Fruit fly (Drosophila melanogaster) whole organism, embryonic: Measurements from ENCODE around the gene CG3632.
A peak's percentile ranks its signal among the peaks of the same experiment; 100 is the strongest.

Source experiments
- Aef1 ChIP-seq: fragments of 200-800 bp; sonication (Bioruptor generic); IDR thresholded peaks from 3 replicates; pipeline ENCODE4 v1.3.6; 2022; ENCODE audit warnings: missing biosample characterization, missing genetic modification characterization
- Antp ChIP-seq: fragments of 200-800 bp; sonication (Bioruptor generic); optimal IDR thresholded peaks from 3 replicates; lab custom pipeline; 2016; ENCODE audit warnings: missing biosample characterization, missing genetic modification characterization
- BtbVII ChIP-seq: fragments of 200-800 bp; sonication (Bioruptor generic); optimal IDR thresholded peaks from 3 replicates; lab custom pipeline; 2017; ENCODE audit warnings: missing biosample characterization, mild to moderate bottlenecking, missing genetic modification characterization
- CG10543 ChIP-seq: fragments of 200-800 bp; sonication (Bioruptor generic); optimal IDR thresholded peaks from 3 replicates; lab custom pipeline; 2017; ENCODE audit warnings: missing biosample characterization, mild to moderate bottlenecking, missing genetic modification characterization, moderate library complexity
- CG12659 ChIP-seq: fragments of 200-800 bp; sonication (Bioruptor generic); optimal IDR thresholded peaks from 3 replicates; lab custom pipeline; 2017; ENCODE audit warnings: mild to moderate bottlenecking, missing biosample characterization, missing genetic modification reagents, missing genetic modification characterization
- CG13894 ChIP-seq: fragments of 200-800 bp; sonication (Bioruptor generic); optimal IDR thresholded peaks from 3 replicates; lab custom pipeline; 2018; ENCODE audit warnings: missing biosample characterization, mild to moderate bottlenecking, missing genetic modification characterization, moderate library complexity
- CG14667 ChIP-seq: fragments of 200-800 bp; sonication (Bioruptor generic); IDR thresholded peaks from 2 replicates; pipeline ENCODE4 v1.3.6; 2022; ENCODE audit warnings: missing biosample characterization, missing genetic modification characterization
- CG14860 ChIP-seq: fragments of 200-800 bp; sonication (Bioruptor generic); IDR thresholded peaks from 3 replicates; pipeline ENCODE4 v1.3.6; 2022; ENCODE audit warnings: missing biosample characterization, missing genetic modification characterization; ENCODE audit not compliant: partially characterized antibody
- CG14965 ChIP-seq: fragments of 200-800 bp; sonication (Bioruptor generic); optimal IDR thresholded peaks from 2 replicates; lab custom pipeline; 2016; ENCODE audit warnings: missing biosample characterization, missing genetic modification characterization, borderline replicate concordance
- CG17385 ChIP-seq: fragments of 200-800 bp; sonication (Bioruptor generic); optimal IDR thresholded peaks from 3 replicates; lab custom pipeline; 2018; ENCODE audit warnings: missing biosample characterization, mild to moderate bottlenecking, missing genetic modification characterization
- CG18619 ChIP-seq: fragments of 200-800 bp; sonication (Bioruptor generic); optimal IDR thresholded peaks from 3 replicates; lab custom pipeline; 2017; ENCODE audit warnings: missing biosample characterization, mild to moderate bottlenecking, missing genetic modification characterization
- CG18764 ChIP-seq: fragments of 200-800 bp; sonication (Bioruptor generic); optimal IDR thresholded peaks from 3 replicates; lab custom pipeline; 2016; ENCODE audit warnings: missing biosample characterization, missing genetic modification characterization
- CG2199 ChIP-seq: fragments of 200-800 bp; sonication (Bioruptor generic); IDR thresholded peaks from 3 replicates; pipeline ENCODE4 v1.3.6; 2022; ENCODE audit warnings: missing biosample characterization, missing genetic modification characterization
- CG31388 ChIP-seq: fragments of 200-800 bp; sonication (Bioruptor generic); optimal IDR thresholded peaks from 2 replicates; lab custom pipeline; 2016; ENCODE audit warnings: missing biosample characterization, missing genetic modification characterization
- CG32772 ChIP-seq: fragments of 200-800 bp; sonication (Bioruptor generic); IDR thresholded peaks from 2 replicates; pipeline ENCODE4 v1.3.6; 2022; ENCODE audit warnings: missing biosample characterization, missing genetic modification characterization
- CG33557 ChIP-seq: fragments of 200-800 bp; sonication (Bioruptor generic); optimal IDR thresholded peaks from 2 replicates; lab custom pipeline; 2019; ENCODE audit warnings: missing biosample characterization, mild to moderate bottlenecking, missing genetic modification characterization, moderate library complexity
- CG4360 ChIP-seq: fragments of 200-800 bp; sonication (Bioruptor generic); IDR thresholded peaks from 2 replicates; pipeline ENCODE4 v1.3.6; 2022; ENCODE audit warnings: missing biosample characterization, missing genetic modification characterization
- CG5180 ChIP-seq: fragments of 200-800 bp; sonication (Bioruptor generic); optimal IDR thresholded peaks from 3 replicates; lab custom pipeline; 2017; ENCODE audit warnings: missing biosample characterization, missing genetic modification characterization, mild to moderate bottlenecking, moderate library complexity, missing genetic modification reagents
- CG6813 ChIP-seq: fragments of 200-800 bp; sonication (Bioruptor generic); optimal IDR thresholded peaks from 2 replicates; lab custom pipeline; 2017; ENCODE audit warnings: missing biosample characterization, missing genetic modification characterization, mild to moderate bottlenecking, moderate library complexity, missing genetic modification reagents
- CG7987 ChIP-seq: fragments of 200-800 bp; sonication (Bioruptor generic); optimal IDR thresholded peaks from 2 replicates; lab custom pipeline; 2018; ENCODE audit warnings: missing biosample characterization, mild to moderate bottlenecking, missing genetic modification characterization, moderate library complexity
- Chrac-16 ChIP-seq: fragments of 200-800 bp; sonication (Bioruptor generic); optimal IDR thresholded peaks from 3 replicates; lab custom pipeline; 2016; ENCODE audit warnings: missing biosample characterization, missing genetic modification characterization
- ERR ChIP-seq: fragments of 200-800 bp; sonication (Bioruptor generic); optimal IDR thresholded peaks from 2 replicates; lab custom pipeline; 2016; ENCODE audit warnings: missing biosample characterization, missing genetic modification characterization
- Hey ChIP-seq: fragments of 200-800 bp; sonication (Bioruptor generic); optimal IDR thresholded peaks from 3 replicates; lab custom pipeline; 2018; ENCODE audit warnings: missing biosample characterization, mild to moderate bottlenecking, missing genetic modification characterization
- Hr51 ChIP-seq, 2 experiments: fragments of 200-800 bp; sonication (Bioruptor generic); optimal IDR thresholded peaks; 2 replicates in 1 of 2; 3 replicates in 1 of 2; lab custom pipeline; 2016 to 2018; ENCODE audit warnings: missing biosample characterization in 2 of 2, missing genetic modification characterization in 2 of 2, mild to moderate bottlenecking in 1 of 2, moderate library complexity in 1 of 2
- MESR4 ChIP-seq: fragments of 200-800 bp; sonication (Bioruptor generic); optimal IDR thresholded peaks from 2 replicates; lab custom pipeline; 2018; ENCODE audit warnings: missing biosample characterization, mild to moderate bottlenecking, missing genetic modification characterization, moderate library complexity
- Meics ChIP-seq: fragments of 200-800 bp; sonication (Bioruptor generic); optimal IDR thresholded peaks from 2 replicates; lab custom pipeline; 2017; ENCODE audit warnings: missing biosample characterization, mild to moderate bottlenecking, missing genetic modification characterization
- Optix ChIP-seq: fragments of 200-800 bp; sonication (Bioruptor generic); IDR thresholded peaks from 3 replicates; pipeline ENCODE4 v1.3.6; 2022; ENCODE audit warnings: missing biosample characterization, missing genetic modification characterization
- Rx ChIP-seq: fragments of 200-800 bp; sonication (Bioruptor generic); IDR thresholded peaks from 2 replicates; pipeline ENCODE4 v1.3.6; 2022; ENCODE audit warnings: missing biosample characterization, missing genetic modification characterization
- Six4 ChIP-seq: fragments of 200-800 bp; sonication (Bioruptor generic); optimal IDR thresholded peaks from 2 replicates; lab custom pipeline; 2016; ENCODE audit warnings: missing biosample characterization, missing genetic modification characterization
- Sox100B ChIP-seq: fragments of 200-800 bp; sonication (Bioruptor generic); optimal IDR thresholded peaks from 3 replicates; lab custom pipeline; 2018; ENCODE audit warnings: missing biosample characterization, mild to moderate bottlenecking, missing genetic modification characterization
- Tbp ChIP-seq: fragments of >200 bp; optimal IDR thresholded peaks from 2 replicates; lab custom pipeline; 2018; ENCODE audit warnings: missing biosample characterization, missing genetic modification characterization
- abd-A ChIP-seq: fragments of 200-800 bp; sonication (Bioruptor generic); optimal IDR thresholded peaks from 3 replicates; lab custom pipeline; 2019; ENCODE audit warnings: missing biosample characterization, mild to moderate bottlenecking, missing genetic modification characterization, moderate library complexity
- corto ChIP-seq: fragments of 200-800 bp; sonication (Bioruptor generic); optimal IDR thresholded peaks from 2 replicates; lab custom pipeline; 2016; ENCODE audit warnings: missing biosample characterization, mild to moderate bottlenecking, missing genetic modification characterization, moderate library complexity
- croc ChIP-seq: fragments of 200-800 bp; sonication (Bioruptor generic); conservative IDR thresholded peaks from 3 replicates; pipeline ENCODE4 v1.3.6; 2022; ENCODE audit warnings: missing biosample characterization, missing genetic modification characterization
- emc ChIP-seq: fragments of 200-800 bp; sonication (Bioruptor generic); optimal IDR thresholded peaks from 2 replicates; lab custom pipeline; 2016; ENCODE audit warnings: missing biosample characterization, missing genetic modification characterization
- gfzf ChIP-seq: fragments of 200-800 bp; sonication (Bioruptor generic); optimal IDR thresholded peaks from 2 replicates; lab custom pipeline; 2016; ENCODE audit warnings: missing biosample characterization, mild to moderate bottlenecking, missing genetic modification characterization, moderate library complexity
- gro ChIP-seq: fragments of 200-800 bp; sonication (Bioruptor generic); optimal IDR thresholded peaks from 2 replicates; lab custom pipeline; 2016; ENCODE audit warnings: missing biosample characterization, missing genetic modification characterization
- hth ChIP-seq: fragments of >200 bp; optimal IDR thresholded peaks from 2 replicates; lab custom pipeline; 2017; ENCODE audit warnings: inconsistent platforms
- lilli ChIP-seq: fragments of 200-800 bp; sonication (Bioruptor generic); optimal IDR thresholded peaks from 3 replicates; lab custom pipeline; 2016; ENCODE audit warnings: missing biosample characterization, missing genetic modification characterization
- lmd ChIP-seq: fragments of 200-800 bp; sonication (Bioruptor generic); IDR thresholded peaks from 2 replicates; pipeline ENCODE4 v1.3.6; 2022; ENCODE audit warnings: missing biosample characterization, missing genetic modification characterization
- mld ChIP-seq: fragments of 200-800 bp; sonication (Bioruptor generic); IDR thresholded peaks from 3 replicates; pipeline ENCODE4 v1.3.6; 2022; ENCODE audit warnings: missing biosample characterization, missing genetic modification characterization; ENCODE audit not compliant: partially characterized antibody
- pita ChIP-seq: fragments of 200-800 bp; sonication (Bioruptor generic); optimal IDR thresholded peaks from 2 replicates; lab custom pipeline; 2017; ENCODE audit warnings: missing biosample characterization, mild to moderate bottlenecking, missing genetic modification characterization
- run ChIP-seq: fragments of 200-800 bp; sonication (Bioruptor generic); optimal IDR thresholded peaks from 3 replicates; lab custom pipeline; 2018; ENCODE audit warnings: missing biosample characterization, mild to moderate bottlenecking, missing genetic modification characterization
- schlank ChIP-seq: fragments of 200-800 bp; sonication (Bioruptor generic); optimal IDR thresholded peaks from 2 replicates; lab custom pipeline; 2018; ENCODE audit warnings: missing biosample characterization, mild to moderate bottlenecking, missing genetic modification characterization
- sens-2 ChIP-seq: fragments of 200-800 bp; sonication (Bioruptor generic); IDR thresholded peaks from 2 replicates; pipeline ENCODE4 v1.3.6; 2022; ENCODE audit warnings: missing biosample characterization, missing genetic modification characterization
- shn ChIP-seq: fragments of 200-800 bp; sonication (Bioruptor generic); optimal IDR thresholded peaks from 3 replicates; lab custom pipeline; 2016; ENCODE audit warnings: missing biosample characterization, missing genetic modification characterization
- slou ChIP-seq: fragments of 200-800 bp; sonication (Bioruptor generic); optimal IDR thresholded peaks from 3 replicates; lab custom pipeline; 2016; ENCODE audit warnings: missing biosample characterization, missing genetic modification characterization
- tap ChIP-seq: fragments of 200-800 bp; optimal IDR thresholded peaks from 3 replicates; lab custom pipeline; 2019; ENCODE audit warnings: missing biosample characterization, mild to moderate bottlenecking, missing genetic modification characterization, moderate library complexity
- twi ChIP-seq: fragments of 200-800 bp; optimal IDR thresholded peaks from 2 replicates; lab custom pipeline; 2019; ENCODE audit warnings: missing biosample characterization, mild to moderate bottlenecking, missing genetic modification characterization, moderate library complexity
- zen2 ChIP-seq: fragments of 200-800 bp; sonication (Bioruptor generic); IDR thresholded peaks from 3 replicates; pipeline ENCODE4 v1.3.6; 2022; ENCODE audit warnings: missing biosample characterization, missing genetic modification characterization; ENCODE audit not compliant: partially characterized antibody
- zf30C ChIP-seq: fragments of 200-800 bp; sonication (Bioruptor generic); optimal IDR thresholded peaks from 3 replicates; lab custom pipeline; 2018; ENCODE audit warnings: missing biosample characterization, mild to moderate bottlenecking, missing genetic modification characterization

CG3632 gene

DNA sequence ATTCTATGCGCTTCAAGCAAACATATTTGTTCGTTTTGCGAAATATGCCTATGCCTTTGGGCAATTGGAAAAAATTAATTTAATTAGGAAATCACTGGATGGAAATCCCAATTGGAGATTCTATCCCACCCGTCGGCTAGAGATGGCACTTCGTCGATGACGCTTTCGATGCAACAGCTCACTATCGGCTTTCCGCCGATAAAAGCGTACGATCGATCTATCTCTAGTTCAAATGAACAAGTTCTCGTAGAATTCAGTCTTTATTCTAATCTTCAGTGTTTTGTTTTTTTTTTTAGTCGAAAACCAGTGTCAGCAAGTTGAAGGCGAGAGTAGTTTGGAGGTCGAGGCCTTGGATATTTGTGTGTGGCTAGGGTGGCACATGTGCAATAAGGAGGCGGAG lies 26.6 kb downstream of the CG3632 start, which contains the start of the genes CG9917 and CG32579 (continued):
- TF ChIP-seq pita, result no peak
- no peak for TF ChIP-seq shn (GFP tag; lab: Kevin White, UChicago)
- peak; percentile 37 for TF ChIP-seq CG13894 (tag; lab: Kevin White, UChicago)
- TF ChIP-seq Rx (GFP tag; lab: Robert Waterston, UW), result no peak
- no peak for TF ChIP-seq CG4360 (GFP tag; lab: Robert Waterston, UW)
- no peak for TF ChIP-seq Antp (GFP tag; lab: Kevin White, UChicago)
- TF ChIP-seq zf30C (GFP tag; lab: Kevin White, UChicago), result no peak
- peak; percentile 73; the same call in 2 of the 3 replicates for TF ChIP-seq zen2 (GFP tag; lab: Robert Waterston, UW)
- TF ChIP-seq CG31388 (GFP tag; lab: Kevin White, UChicago), result no peak
- no peak for TF ChIP-seq CG14965 (GFP tag; lab: Kevin White, UChicago)
- no peak for TF ChIP-seq run (tag; lab: Kevin White, UChicago)
- no peak for TF ChIP-seq CG32772 (GFP tag; lab: Robert Waterston, UW)
- TF ChIP-seq corto (GFP tag; lab: Kevin White, UChicago), result no peak
- TF ChIP-seq Sox100B (GFP tag; lab: Kevin White, UChicago), result no peak
- TF ChIP-seq CG14667 (GFP tag; lab: Robert Waterston, UW), result no peak
- no peak for TF ChIP-seq slou
- no peak for TF ChIP-seq Optix (GFP tag; lab: Robert Waterston, UW)
- TF ChIP-seq CG18619 (GFP tag; lab: Kevin White, UChicago), result no peak
- TF ChIP-seq sens-2 (GFP tag; lab: Robert Waterston, UW), result no peak
- no peak for TF ChIP-seq Hr51 (GFP tag; optimal IDR thresholded peaks at IDR 0.05; lab: Kevin White, UChicago)
- no peak for TF ChIP-seq CG33557
- no peak for TF ChIP-seq Six4
- TF ChIP-seq croc (GFP tag; lab: Robert Waterston, UW), result no peak
- TF ChIP-seq tap (tag; lab: Kevin White, UChicago), result no peak
- TF ChIP-seq MESR4, result peak; percentile 34
- peak; percentile 68; the same call in 2 of the 3 replicates for TF ChIP-seq CG14860 (GFP tag; lab: Robert Waterston, UW)
- no peak for TF ChIP-seq CG17385 (GFP tag; lab: Kevin White, UChicago)
- no peak for TF ChIP-seq CG7987 (GFP tag; lab: Kevin White, UChicago)
- TF ChIP-seq Chrac-16 (GFP tag; lab: Kevin White, UChicago), result no peak
- peak; percentile 56 for TF ChIP-seq CG12659 (GFP tag; lab: Kevin White, UChicago)
- TF ChIP-seq twi (tag; lab: Kevin White, UChicago), result no peak
- TF ChIP-seq CG6813 (GFP tag; lab: Kevin White, UChicago), result no peak
- TF ChIP-seq CG5180 (GFP tag; lab: Kevin White, UChicago), result no peak
- TF ChIP-seq Tbp (GFP tag; lab: Kevin White, UChicago), result no peak
- no peak for TF ChIP-seq gfzf
- TF ChIP-seq schlank (tag; lab: Kevin White, UChicago), result no peak
- TF ChIP-seq mld (GFP tag; lab: Robert Waterston, UW), result peak; percentile 71; the same call in 2 of the 3 replicates
- TF ChIP-seq lmd (GFP tag; lab: Robert Waterston, UW), result no peak
- no peak for TF ChIP-seq BtbVII (GFP tag; lab: Kevin White, UChicago)
- TF ChIP-seq gro (GFP tag; lab: Kevin White, UChicago), result no peak
- TF ChIP-seq lilli (GFP tag; lab: Kevin White, UChicago), result no peak
- no peak for TF ChIP-seq Aef1 (GFP tag; lab: Robert Waterston, UW)
- no peak for TF ChIP-seq hth
- no peak for TF ChIP-seq CG2199
- TF ChIP-seq Meics (GFP tag; lab: Kevin White, UChicago), result no peak
- no peak for TF ChIP-seq abd-A
- no peak for TF ChIP-seq CG10543
- TF ChIP-seq CG18764, result no peak
- TF ChIP-seq ERR, result no peak
- TF ChIP-seq emc (GFP tag; lab: Kevin White, UChicago), result no peak
- no peak for TF ChIP-seq Hey
